Worm (Caenorhabditis elegans) whole organism, L2 larva: Measurements from ENCODE around the gene srxa-13.

Experiments used
- C34F6.9 ChIP-seq: fragments of 150-350 bp; optimal IDR thresholded peaks from 2 replicates; lab custom pipeline; 2014; ENCODE audit warnings: missing biosample characterization, missing genetic modification characterization
- F13H6.1 ChIP-seq: sonication (generic microtip); optimal IDR thresholded peaks from 2 replicates; lab custom pipeline; 2016; ENCODE audit warnings: missing genetic modification characterization, missing compliant biosample characterization
- R02D3.7 ChIP-seq: fragments of 150-350 bp; optimal IDR thresholded peaks from 2 replicates; lab custom pipeline; 2014; ENCODE audit warnings: missing biosample characterization, missing genetic modification characterization
- alr-1 ChIP-seq: fragments of 150-350 bp; optimal IDR thresholded peaks from 2 replicates; lab custom pipeline; 2014; ENCODE audit warnings: missing biosample characterization, missing genetic modification characterization
- aly-2 ChIP-seq: fragments of 150-350 bp; optimal IDR thresholded peaks from 2 replicates; lab custom pipeline; 2014; ENCODE audit warnings: missing biosample characterization, missing genetic modification characterization
- ama-1 ChIP-seq: fragments of 150-350 bp; optimal IDR thresholded peaks from 2 replicates; lab custom pipeline; 2018; ENCODE audit warnings: inconsistent platforms
- blmp-1 ChIP-seq: sonication (generic microtip); optimal IDR thresholded peaks from 2 replicates; lab custom pipeline; 2017; ENCODE audit warnings: missing genetic modification characterization, mild to moderate bottlenecking, missing compliant biosample characterization, antibody characterized with exemption, moderate library complexity; ENCODE audit not compliant: insufficient read depth
- ceh-16 ChIP-seq: fragments of 150-350 bp; optimal IDR thresholded peaks from 2 replicates; lab custom pipeline; 2014; ENCODE audit warnings: missing biosample characterization, missing genetic modification characterization
- crh-2 ChIP-seq: sonication (generic microtip); optimal IDR thresholded peaks from 2 replicates; lab custom pipeline; 2017; ENCODE audit warnings: missing biosample characterization, missing genetic modification characterization
- egl-27 ChIP-seq: sonication (generic microtip); optimal IDR thresholded peaks from 3 replicates; lab custom pipeline; 2017; ENCODE audit warnings: missing biosample characterization, missing genetic modification reagents, missing genetic modification characterization
- elt-3 ChIP-seq: sonication (generic microtip); optimal IDR thresholded peaks from 2 replicates; lab custom pipeline; 2017; ENCODE audit warnings: missing biosample characterization, missing genetic modification characterization
- gmeb-1 ChIP-seq: fragments of 150-350 bp; optimal IDR thresholded peaks from 2 replicates; lab custom pipeline; 2014; ENCODE audit warnings: missing biosample characterization, missing genetic modification characterization
- lin-11 ChIP-seq: fragments of 150-350 bp; sonication (generic microtip); optimal IDR thresholded peaks from 2 replicates; lab custom pipeline; 2014; ENCODE audit warnings: missing biosample characterization, missing genetic modification characterization, inconsistent platforms, mixed read lengths
- lin-39 ChIP-seq: fragments of 150-350 bp; optimal IDR thresholded peaks from 2 replicates; lab custom pipeline; 2014; ENCODE audit warnings: missing biosample characterization, missing genetic modification reagents, missing genetic modification characterization
- mab-5 ChIP-seq: fragments of 150-350 bp; optimal IDR thresholded peaks from 2 replicates; lab custom pipeline; 2014; ENCODE audit warnings: missing biosample characterization, missing genetic modification characterization
- mbf-1 ChIP-seq: sonication (generic microtip); optimal IDR thresholded peaks from 2 replicates; lab custom pipeline; 2017; ENCODE audit warnings: missing biosample characterization, missing genetic modification characterization
- mdl-1 ChIP-seq, 2 experiments: fragments of 150-350 bp in 1 of 2; sonication (generic microtip) in 1 of 2; optimal IDR thresholded peaks; 2 replicates each; lab custom pipeline; 2017; ENCODE audit warnings: missing biosample characterization in 2 of 2, missing genetic modification characterization in 2 of 2
- nhr-11 ChIP-seq: fragments of 150-350 bp; optimal IDR thresholded peaks from 2 replicates; lab custom pipeline; 2014; ENCODE audit warnings: missing biosample characterization, missing genetic modification characterization
- nhr-12 ChIP-seq: fragments of 150-350 bp; optimal IDR thresholded peaks from 2 replicates; lab custom pipeline; 2014; ENCODE audit warnings: missing biosample characterization, missing genetic modification characterization
- nhr-129 ChIP-seq: fragments of 150-350 bp; optimal IDR thresholded peaks from 2 replicates; lab custom pipeline; 2014; ENCODE audit warnings: missing biosample characterization, missing genetic modification characterization
- nhr-21 ChIP-seq: fragments of 150-350 bp; optimal IDR thresholded peaks from 2 replicates; lab custom pipeline; 2014; ENCODE audit warnings: missing biosample characterization, missing genetic modification characterization
- nhr-23 ChIP-seq: fragments of 150-350 bp; optimal IDR thresholded peaks from 2 replicates; lab custom pipeline; 2014; ENCODE audit warnings: missing biosample characterization, missing genetic modification reagents, missing genetic modification characterization
- nhr-237 ChIP-seq: fragments of 150-350 bp; optimal IDR thresholded peaks from 2 replicates; lab custom pipeline; 2014; ENCODE audit warnings: missing biosample characterization, missing genetic modification characterization
- nhr-25 ChIP-seq: fragments of 150-350 bp; sonication (generic microtip); optimal IDR thresholded peaks from 3 replicates; lab custom pipeline; 2014; ENCODE audit warnings: missing biosample characterization, missing genetic modification characterization
- nhr-6 ChIP-seq: fragments of 150-350 bp; optimal IDR thresholded peaks from 2 replicates; lab custom pipeline; 2014; ENCODE audit warnings: missing biosample characterization, missing genetic modification characterization
- nhr-77 ChIP-seq: fragments of 150-350 bp; optimal IDR thresholded peaks from 2 replicates; lab custom pipeline; 2014; ENCODE audit warnings: missing biosample characterization, missing genetic modification characterization
- peb-1 ChIP-seq: fragments of 150-350 bp; optimal IDR thresholded peaks from 2 replicates; lab custom pipeline; 2014; ENCODE audit warnings: missing biosample characterization, missing genetic modification characterization
- sma-3 ChIP-seq: sonication (generic microtip); optimal IDR thresholded peaks from 2 replicates; lab custom pipeline; 2016; ENCODE audit warnings: missing genetic modification reagents, missing genetic modification characterization, missing compliant biosample characterization
- sma-9 ChIP-seq, 2 experiments: fragments of 150-350 bp in 1 of 2; sonication (generic microtip) in 1 of 2; optimal IDR thresholded peaks; 2 replicates each; lab custom pipeline; 2014 to 2016; ENCODE audit warnings: missing genetic modification characterization in 2 of 2, mild to moderate bottlenecking in 1 of 2, missing biosample characterization in 1 of 2, missing compliant biosample characterization in 1 of 2, missing genetic modification reagents in 1 of 2, moderate library complexity in 1 of 2
- snpc-4 ChIP-seq: fragments of 150-350 bp; optimal IDR thresholded peaks from 2 replicates; lab custom pipeline; 2014; ENCODE audit warnings: missing biosample characterization, missing genetic modification characterization
- unc-39 ChIP-seq: fragments of 150-350 bp; optimal IDR thresholded peaks from 2 replicates; lab custom pipeline; 2014; ENCODE audit warnings: missing biosample characterization, missing genetic modification characterization
- unc-62 ChIP-seq: fragments of 150-350 bp; optimal IDR thresholded peaks from 2 replicates; lab custom pipeline; 2014; ENCODE audit warnings: missing biosample characterization, missing genetic modification reagents, missing genetic modification characterization
- zag-1 ChIP-seq: fragments of 150-350 bp; optimal IDR thresholded peaks from 2 replicates; lab custom pipeline; 2014; ENCODE audit warnings: missing biosample characterization, missing genetic modification characterization
- ztf-1 ChIP-seq: fragments of 200-800 bp; sonication (Bioruptor generic); conservative IDR thresholded peaks from 2 replicates; pipeline ENCODE4 v1.3.6; 2022; ENCODE audit warnings: missing genetic modification characterization, missing compliant biosample characterization
- ztf-11 ChIP-seq: sonication (generic microtip); optimal IDR thresholded peaks from 2 replicates; lab custom pipeline; 2017; ENCODE audit warnings: missing biosample characterization, missing genetic modification characterization
- ztf-4 ChIP-seq: fragments of 150-350 bp; optimal IDR thresholded peaks from 2 replicates; lab custom pipeline; 2014; ENCODE audit warnings: missing biosample characterization, missing genetic modification characterization

Gene srxa-13

DNA sequence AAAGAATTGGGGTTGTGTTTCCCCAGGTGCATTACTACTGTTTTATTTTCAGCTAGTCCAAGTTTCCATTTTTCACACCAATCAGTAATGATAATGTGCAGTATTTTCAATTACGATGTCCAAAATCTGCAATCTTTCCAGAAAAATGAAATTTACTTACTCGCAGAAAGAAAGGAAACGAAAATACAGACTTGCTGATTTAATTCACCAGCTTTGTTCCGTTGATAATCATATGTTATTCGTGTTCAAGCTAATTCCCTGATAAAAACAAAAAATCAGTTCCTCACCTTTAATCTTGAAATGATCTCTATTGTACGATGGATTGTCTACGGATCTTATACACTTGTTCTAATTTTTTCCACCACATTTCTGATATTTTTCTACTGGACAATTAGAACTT is 5.8 kb upstream of the srxa-13 start, which contains the start of gene srxa-11:
Gene srxa-11 (plus strand): TSS at position 301 of the 400 bp plus-strand sequence.
- no peak for TF ChIP-seq snpc-4 (tag; lab: Kevin White, UChicago)
- TF ChIP-seq, all 48 proteins: peak for 0

DNA sequence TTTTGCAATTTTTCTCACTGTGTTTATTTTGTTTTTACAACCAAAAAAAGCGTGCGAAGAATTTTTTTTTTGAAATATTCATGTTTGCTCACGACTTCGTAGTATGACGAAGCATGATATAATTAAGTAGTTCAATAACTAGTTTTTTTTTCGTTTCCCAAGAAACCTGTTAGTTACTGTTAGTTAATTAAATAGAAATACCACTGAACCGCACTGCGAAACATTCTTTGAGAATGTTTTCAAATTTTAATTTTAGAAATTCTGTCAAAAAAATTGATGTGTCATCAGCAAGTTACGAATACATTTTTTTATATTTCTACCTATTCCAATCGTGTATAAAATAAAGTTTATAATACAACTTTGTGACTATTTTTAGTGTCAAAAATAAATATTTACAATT is 3.2 kb upstream of the srxa-13 start, which contains the start of gene srxa-12:
Gene srxa-12 (plus strand): TSS at position 301 of the 400 bp plus-strand sequence.
- TF ChIP-seq F13H6.1 (tag; lab: Kevin White, UChicago) (no peak), nhr-21 (tag; lab: Kevin White, UChicago) (no peak), sma-3 (GFP tag; lab: Kevin White, UChicago) (no peak), nhr-77 (tag; lab: Kevin White, UChicago) (no peak), sma-9 (GFP tag; optimal IDR thresholded peaks at IDR 0.05; lab: Kevin White, UChicago) (no peak), sma-9 (tag; optimal IDR thresholded peaks at IDR 0.05; lab: Kevin White, UChicago) (no peak), snpc-4 (tag; lab: Kevin White, UChicago) (no peak), nhr-237 (no peak)
- TF ChIP-seq, all 48 proteins: peak for 0

DNA sequence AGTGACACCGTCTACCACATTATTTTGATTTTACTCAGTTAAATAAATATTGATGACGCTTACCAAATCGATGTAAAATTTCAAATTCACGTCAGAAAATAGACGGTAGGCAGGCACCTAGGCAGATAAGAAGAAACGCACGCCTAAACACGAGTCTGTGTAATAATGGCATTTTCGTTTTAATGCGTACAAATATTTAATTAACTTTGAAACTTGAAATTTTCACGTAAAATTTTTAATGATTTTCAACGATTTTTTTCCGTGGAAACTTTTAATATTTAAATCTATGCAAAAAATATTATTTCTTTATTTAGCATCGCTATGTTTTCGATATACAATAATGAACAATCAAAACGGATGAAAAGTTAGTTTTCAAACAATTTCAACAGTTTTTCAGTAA is 1.6 kb downstream of the srxa-13 start, which contains the start of gene C06B3.16:
Gene C06B3.16 (plus strand): TSS at position 301 of the 400 bp plus-strand sequence.
- TF ChIP-seq lin-39 (tag; lab: Kevin White, UChicago) (no peak), peb-1 (tag; lab: Kevin White, UChicago) (no peak), gmeb-1 (tag; lab: Kevin White, UChicago) (no peak), nhr-11 (tag; lab: Kevin White, UChicago) (no peak), unc-39 (tag; lab: Kevin White, UChicago) (no peak), nhr-12 (tag; lab: Kevin White, UChicago) (no peak), zag-1 (no peak), sma-9 (GFP tag; optimal IDR thresholded peaks at IDR 0.05; lab: Kevin White, UChicago) (no peak), sma-9 (tag; optimal IDR thresholded peaks at IDR 0.05; lab: Kevin White, UChicago) (no peak), nhr-25 (tag; lab: Kevin White, UChicago) (no peak), mdl-1 (tag; optimal IDR thresholded peaks at IDR 0.05; lab: Kevin White, UChicago) (no peak), elt-3 (no peak), ztf-1 (no peak)
- TF ChIP-seq, all 48 proteins: peak for 0

- no peak for TF ChIP-seq nhr-21 (tag; lab: Kevin White, UChicago)
- TF ChIP-seq C34F6.9: no peak
- no peak for TF ChIP-seq ceh-16 (tag; lab: Kevin White, UChicago)
- TF ChIP-seq mab-5 (tag; lab: Kevin White, UChicago): no peak
- no peak for TF ChIP-seq unc-62 (GFP tag; lab: Kevin White, UChicago)
- TF ChIP-seq lin-11 (tag; lab: Kevin White, UChicago): no peak
- no peak for TF ChIP-seq ztf-1
- TF ChIP-seq mbf-1 (tag; lab: Kevin White, UChicago): no peak
- TF ChIP-seq unc-39 (tag; lab: Kevin White, UChicago): no peak
- no peak for TF ChIP-seq nhr-23 (tag; lab: Kevin White, UChicago)
- TF ChIP-seq elt-3: no peak
These were observed 2.3 kb downstream of the srxa-13 start for ce11 chrV:13931952-13932351.

DNA sequence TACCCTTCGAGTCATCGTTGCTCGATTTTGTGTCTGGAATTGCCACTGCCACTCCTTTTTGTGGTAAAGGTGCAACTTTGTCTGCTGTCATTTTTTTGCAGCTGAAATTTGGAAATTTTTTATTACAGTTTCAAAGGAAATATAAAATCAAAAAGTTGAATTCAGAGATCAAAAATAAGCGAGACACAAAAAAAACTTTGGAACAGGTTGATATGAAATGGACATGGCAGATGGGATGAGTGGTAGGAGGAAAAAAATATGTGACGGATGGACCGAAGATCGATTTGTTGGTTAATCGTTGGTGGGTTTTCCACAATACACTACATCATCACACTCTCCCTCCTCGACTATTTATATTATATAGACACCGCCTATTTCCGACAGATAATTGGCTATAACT is 4.9 kb downstream of the srxa-13 start, which contains the start of gene R10D12.1:
Gene R10D12.1 (minus strand): TSS at position 101 of the 400 bp plus-strand sequence.
- TF ChIP-seq blmp-1 (tag; lab: Kevin White, UChicago) (no peak), aly-2 (tag; lab: Kevin White, UChicago) (no peak), alr-1 (tag; lab: Kevin White, UChicago) (no peak), nhr-25 (tag; lab: Kevin White, UChicago) (no peak), crh-2 (tag; lab: Kevin White, UChicago) (no peak), mbf-1 (tag; lab: Kevin White, UChicago) (no peak), snpc-4 (tag; lab: Kevin White, UChicago) (no peak), sma-9 (GFP tag; optimal IDR thresholded peaks at IDR 0.05; lab: Kevin White, UChicago) (no peak), sma-9 (tag; optimal IDR thresholded peaks at IDR 0.05; lab: Kevin White, UChicago) (no peak), R02D3.7 (tag; lab: Kevin White, UChicago) (no peak), ama-1 (no peak)

ce11 chrV:13935423-13935822 is 5.8 kb downstream of the srxa-13 start:
- TF ChIP-seq nhr-6 (no peak), nhr-129 (tag; lab: Kevin White, UChicago) (no peak), aly-2 (tag; lab: Kevin White, UChicago) (no peak), ztf-11 (no peak), sma-3 (GFP tag; lab: Kevin White, UChicago) (no peak), lin-11 (tag; lab: Kevin White, UChicago) (no peak), egl-27 (tag; lab: Kevin White, UChicago) (no peak), nhr-23 (tag; lab: Kevin White, UChicago) (no peak), F13H6.1 (tag; lab: Kevin White, UChicago) (no peak), ztf-4 (tag; lab: Kevin White, UChicago) (no peak), ztf-1 (no peak)
